Worm (Caenorhabditis elegans): ENCODE measurements around the gene lips-5.

The lips-5 gene

ce11 chrIV:11773692-11774225 is at the start of gene lips-5:
Gene lips-5, minus strand, starts transcription at chrIV:11773742.
- no peak for TF ChIP-seq unc-62 (GFP tag; optimal IDR thresholded peaks at IDR 0.05)

- TF ChIP-seq unc-62 (GFP tag; optimal IDR thresholded peaks at IDR 0.05) = no peak
Observed at ce11 chrIV:11822454-11822853, 48.9 kb upstream of the lips-5 start.

- TF ChIP-seq unc-62 (GFP tag; optimal IDR thresholded peaks at IDR 0.05) = no peak
Observed at ce11 chrIV:11821591-11822361, 48.2 kb upstream of the lips-5 start, which contains the start of the genes par-5 and M117.3. Gene par-5, minus strand, starts transcription at chrIV:11821924. Gene M117.3, plus strand, starts transcription at chrIV:11822206.

ce11 chrIV:11820067-11820913 is 46.7 kb upstream of the lips-5 start:
- no peak for TF ChIP-seq unc-62 (GFP tag; optimal IDR thresholded peaks at IDR 0.05)

- no peak for TF ChIP-seq unc-62 (GFP tag; optimal IDR thresholded peaks at IDR 0.05)
Observed at ce11 chrIV:11813901-11814300, 40.4 kb upstream of the lips-5 start, which contains the start of gene M117.1. Gene M117.1, plus strand, starts transcription at chrIV:11814247.

ce11 chrIV:11812017-11812416 is 38.5 kb upstream of the lips-5 start:
- TF ChIP-seq unc-62 (GFP tag; optimal IDR thresholded peaks at IDR 0.05) = no peak

- TF ChIP-seq unc-62 (GFP tag; optimal IDR thresholded peaks at IDR 0.05) = no peak
Observed at ce11 chrIV:11809708-11810114, 36.2 kb upstream of the lips-5 start.

ce11 chrIV:11809047-11809446 is 35.5 kb upstream of the lips-5 start:
- no peak for TF ChIP-seq unc-62 (GFP tag; optimal IDR thresholded peaks at IDR 0.05)

- no peak for TF ChIP-seq unc-62 (GFP tag; optimal IDR thresholded peaks at IDR 0.05)
Observed at ce11 chrIV:11804053-11804452, 30.5 kb upstream of the lips-5 start, which contains the start of gene H01G02.1. Gene H01G02.1, minus strand, starts transcription at chrIV:11804153.

ce11 chrIV:11803044-11803443 is 29.5 kb upstream of the lips-5 start, which contains the start of gene H01G02.4:
Gene H01G02.4, minus strand, starts transcription at chrIV:11803144.
- TF ChIP-seq unc-62 (GFP tag; optimal IDR thresholded peaks at IDR 0.05) = no peak

- no peak for TF ChIP-seq unc-62 (GFP tag; optimal IDR thresholded peaks at IDR 0.05)
Observed at ce11 chrIV:11801078-11801477, 27.5 kb upstream of the lips-5 start, which contains the start of gene dyf-18. Gene dyf-18, minus strand, starts transcription at chrIV:11801178.

ce11 chrIV:11799240-11799639 is 25.7 kb upstream of the lips-5 start:
- no peak for TF ChIP-seq unc-62 (GFP tag; optimal IDR thresholded peaks at IDR 0.05)

ce11 chrIV:11796818-11797217 is 23.3 kb upstream of the lips-5 start:
- no peak for TF ChIP-seq unc-62 (GFP tag; optimal IDR thresholded peaks at IDR 0.05)

ce11 chrIV:11795964-11796363 is 22.4 kb upstream of the lips-5 start:
- TF ChIP-seq unc-62 (GFP tag; optimal IDR thresholded peaks at IDR 0.05) = no peak

- no peak for TF ChIP-seq unc-62 (GFP tag; optimal IDR thresholded peaks at IDR 0.05)
Observed at ce11 chrIV:11793170-11793569, 19.6 kb upstream of the lips-5 start.

ce11 chrIV:11792495-11792894 is 19.0 kb upstream of the lips-5 start, which contains the start of gene H01G02.3:
Gene H01G02.3, minus strand, starts transcription at chrIV:11792595.
- no peak for TF ChIP-seq unc-62 (GFP tag; optimal IDR thresholded peaks at IDR 0.05)

All from whole organism, dauer.